Worm (Caenorhabditis elegans) whole organism, L1 larva: ENCODE results near the gene VM106R.1.
A peak's percentile ranks its signal among the peaks of the same experiment; 100 is the strongest.

ENCODE experiments used
- C04F5.9 ChIP-seq: sonication (generic microtip); optimal IDR thresholded peaks from 2 replicates; lab custom pipeline; 2016; ENCODE audit warnings: missing genetic modification characterization, missing compliant biosample characterization
- C16A3.4 ChIP-seq: fragments of 150-350 bp; optimal IDR thresholded peaks from 2 replicates; lab custom pipeline; 2014; ENCODE audit warnings: missing biosample characterization, missing genetic modification characterization
- F16B12.6 ChIP-seq: fragments of 150-350 bp; optimal IDR thresholded peaks from 2 replicates; lab custom pipeline; 2014; ENCODE audit warnings: missing biosample characterization, missing genetic modification characterization
- Y116A8C.19 ChIP-seq: sonication (generic microtip); optimal IDR thresholded peaks from 2 replicates; lab custom pipeline; 2016; ENCODE audit warnings: missing compliant biosample characterization, missing genetic modification characterization, borderline replicate concordance
- aha-1 ChIP-seq: fragments of 150-350 bp; optimal IDR thresholded peaks from 2 replicates; lab custom pipeline; 2014; ENCODE audit warnings: missing biosample characterization, missing genetic modification characterization
- aly-2 ChIP-seq: fragments of 150-350 bp; optimal IDR thresholded peaks from 2 replicates; lab custom pipeline; 2014; ENCODE audit warnings: missing biosample characterization, missing genetic modification characterization
- ceh-8 ChIP-seq: fragments of 200-800 bp; sonication (Bioruptor generic); optimal IDR thresholded peaks from 2 replicates; lab custom pipeline; 2018; ENCODE audit warnings: mild to moderate bottlenecking, missing genetic modification characterization, moderate library complexity, missing compliant biosample characterization
- ceh-88 ChIP-seq: fragments of 200-800 bp; sonication (Bioruptor generic); IDR thresholded peaks from 2 replicates; pipeline ENCODE4 v1.3.6; 2022; ENCODE audit warnings: missing genetic modification characterization, missing compliant biosample characterization
- ces-1 ChIP-seq: fragments of 150-350 bp; optimal IDR thresholded peaks from 2 replicates; lab custom pipeline; 2014; ENCODE audit warnings: missing biosample characterization, missing genetic modification reagents, missing genetic modification characterization
- dpl-1 ChIP-seq, 3 experiments: fragments of 150-350 bp in 2 of 3; sonication (generic microtip) in 1 of 3; optimal IDR thresholded peaks; 2 replicates each; lab custom pipeline; 2014 to 2017; ENCODE audit warnings: missing biosample characterization in 3 of 3, missing genetic modification characterization in 3 of 3, missing genetic modification reagents in 3 of 3
- dsc-1 ChIP-seq: sonication (generic microtip); optimal IDR thresholded peaks from 2 replicates; lab custom pipeline; 2016; ENCODE audit warnings: mild to moderate bottlenecking, missing genetic modification characterization, missing compliant biosample characterization
- egl-13 ChIP-seq: sonication (generic microtip); optimal IDR thresholded peaks from 2 replicates; lab custom pipeline; 2016; ENCODE audit warnings: missing genotype, missing genetic modification reagents, missing genetic modification characterization, missing compliant biosample characterization
- elt-2 ChIP-seq: sonication (generic microtip); optimal IDR thresholded peaks from 2 replicates; lab custom pipeline; 2016; ENCODE audit warnings: missing genetic modification characterization, mild to moderate bottlenecking, inconsistent platforms, missing compliant biosample characterization, missing genetic modification reagents
- elt-3 ChIP-seq, 6 experiments: fragments of 150-350 bp in 1 of 6; sonication (generic microtip); optimal IDR thresholded peaks; 2 replicates each; lab custom pipeline; 2017 to 2018; ENCODE audit warnings: missing biosample characterization in 6 of 6, missing genetic modification characterization in 6 of 6, inconsistent platforms in 1 of 6
- ets-5 ChIP-seq: fragments of 200-800 bp; sonication (Bioruptor generic); IDR thresholded peaks from 2 replicates; pipeline ENCODE4 v1.3.6; 2022; ENCODE audit warnings: missing genetic modification characterization, missing compliant biosample characterization
- fkh-10 ChIP-seq: sonication (generic microtip); optimal IDR thresholded peaks from 2 replicates; lab custom pipeline; 2017; ENCODE audit warnings: missing biosample characterization, missing genetic modification reagents, missing genetic modification characterization
- fkh-4 ChIP-seq: sonication (generic microtip); optimal IDR thresholded peaks from 2 replicates; lab custom pipeline; 2016; ENCODE audit warnings: missing compliant biosample characterization, missing genetic modification characterization, borderline replicate concordance
- fkh-8 ChIP-seq: sonication (generic microtip); optimal IDR thresholded peaks from 2 replicates; lab custom pipeline; 2016; ENCODE audit warnings: mild to moderate bottlenecking, missing genetic modification characterization, missing compliant biosample characterization
- fos-1 ChIP-seq: fragments of 150-350 bp; optimal IDR thresholded peaks from 2 replicates; lab custom pipeline; 2014; ENCODE audit warnings: missing biosample characterization, missing genetic modification characterization
- grh-1 ChIP-seq: fragments of 200-800 bp; sonication (Bioruptor generic); IDR thresholded peaks from 2 replicates; pipeline ENCODE4 v1.3.6; 2022; ENCODE audit warnings: missing genetic modification reagents, missing genetic modification characterization, missing compliant biosample characterization
- hpl-2 ChIP-seq: fragments of 150-350 bp; optimal IDR thresholded peaks from 2 replicates; lab custom pipeline; 2014; ENCODE audit warnings: missing biosample characterization, missing genetic modification reagents, missing genetic modification characterization
- irx-1 ChIP-seq: sonication (generic microtip); optimal IDR thresholded peaks from 2 replicates; lab custom pipeline; 2016; ENCODE audit warnings: missing genetic modification characterization, missing compliant biosample characterization
- jun-1 ChIP-seq: fragments of 150-350 bp; optimal IDR thresholded peaks from 2 replicates; lab custom pipeline; 2014; ENCODE audit warnings: missing biosample characterization, missing genetic modification reagents, missing genetic modification characterization
- lsy-2 ChIP-seq, 2 experiments: fragments of 150-350 bp; optimal IDR thresholded peaks; 2 replicates each; lab custom pipeline; 2014; ENCODE audit warnings: missing biosample characterization in 2 of 2, missing genetic modification characterization in 2 of 2
- mab-9 ChIP-seq: fragments of 200-800 bp; sonication (Bioruptor generic); IDR thresholded peaks from 2 replicates; pipeline ENCODE4 v1.3.6; 2022; ENCODE audit warnings: missing genetic modification reagents, missing genetic modification characterization, missing compliant biosample characterization
- mdl-1 ChIP-seq, 2 experiments: fragments of 150-350 bp; optimal IDR thresholded peaks; 2 replicates each; lab custom pipeline; 2014 to 2017; ENCODE audit warnings: missing biosample characterization in 2 of 2, missing genetic modification characterization in 2 of 2, inconsistent platforms in 1 of 2
- nhr-11 ChIP-seq: fragments of 150-350 bp; optimal IDR thresholded peaks from 2 replicates; lab custom pipeline; 2014; ENCODE audit warnings: missing biosample characterization, missing genetic modification characterization
- nhr-12 ChIP-seq: sonication (generic microtip); optimal IDR thresholded peaks from 2 replicates; lab custom pipeline; 2017; ENCODE audit warnings: missing biosample characterization, missing genetic modification characterization
- nhr-19 ChIP-seq: fragments of 200-800 bp; sonication (Bioruptor generic); conservative IDR thresholded peaks from 2 replicates; pipeline ENCODE4 v1.3.6; 2022; ENCODE audit warnings: missing genetic modification characterization, missing compliant biosample characterization
- nhr-237 ChIP-seq: fragments of 150-350 bp; optimal IDR thresholded peaks from 2 replicates; lab custom pipeline; 2014; ENCODE audit warnings: missing biosample characterization, missing genetic modification characterization
- nhr-71 ChIP-seq: sonication (generic microtip); optimal IDR thresholded peaks from 2 replicates; lab custom pipeline; 2016; ENCODE audit warnings: mild to moderate bottlenecking, missing genetic modification characterization, moderate library complexity, missing compliant biosample characterization
- pag-3 ChIP-seq: sonication (generic microtip); optimal IDR thresholded peaks from 2 replicates; lab custom pipeline; 2017; ENCODE audit warnings: missing genetic modification characterization, mild to moderate bottlenecking, missing compliant biosample characterization, antibody characterized with exemption, borderline replicate concordance; ENCODE audit not compliant: insufficient read depth
- pax-3 ChIP-seq: fragments of 200-800 bp; sonication (Bioruptor generic); optimal IDR thresholded peaks from 2 replicates; lab custom pipeline; 2018; ENCODE audit warnings: mild to moderate bottlenecking, missing genetic modification characterization, moderate library complexity, missing compliant biosample characterization
- pqm-1 ChIP-seq: sonication (generic microtip); optimal IDR thresholded peaks from 3 replicates; lab custom pipeline; 2017; ENCODE audit warnings: missing biosample characterization, missing genetic modification characterization
- snu-23 ChIP-seq: sonication (generic microtip); optimal IDR thresholded peaks from 2 replicates; lab custom pipeline; 2016; ENCODE audit warnings: missing genetic modification characterization, missing compliant biosample characterization
- sox-4 ChIP-seq: sonication (generic microtip); optimal IDR thresholded peaks from 2 replicates; lab custom pipeline; 2016; ENCODE audit warnings: missing genetic modification characterization, missing compliant biosample characterization
- sptf-1 ChIP-seq: fragments of 150-350 bp; optimal IDR thresholded peaks from 2 replicates; lab custom pipeline; 2014; ENCODE audit warnings: missing biosample characterization, missing genetic modification characterization
- sup-37 ChIP-seq: fragments of 200-800 bp; sonication (Bioruptor generic); optimal IDR thresholded peaks from 2 replicates; lab custom pipeline; 2018; ENCODE audit warnings: mild to moderate bottlenecking, missing genetic modification characterization, missing compliant biosample characterization
- tlp-1 ChIP-seq: fragments of 150-350 bp; optimal IDR thresholded peaks from 2 replicates; lab custom pipeline; 2014; ENCODE audit warnings: missing biosample characterization, missing genetic modification characterization
- unc-130 ChIP-seq: fragments of 150-350 bp; optimal IDR thresholded peaks from 2 replicates; lab custom pipeline; 2017; ENCODE audit warnings: missing biosample characterization, missing genetic modification characterization, inconsistent platforms
- unc-62 ChIP-seq: fragments of 150-350 bp; optimal IDR thresholded peaks from 2 replicates; lab custom pipeline; 2014; ENCODE audit warnings: missing biosample characterization, missing genetic modification reagents, missing genetic modification characterization
- xbp-1 ChIP-seq: sonication (generic microtip); optimal IDR thresholded peaks from 2 replicates; lab custom pipeline; 2016; ENCODE audit warnings: missing genetic modification characterization, missing compliant biosample characterization
- zag-1 ChIP-seq: fragments of 150-350 bp; optimal IDR thresholded peaks from 2 replicates; lab custom pipeline; 2014; ENCODE audit warnings: missing biosample characterization, missing genetic modification characterization
- ztf-4 ChIP-seq: fragments of 150-350 bp; optimal IDR thresholded peaks from 2 replicates; lab custom pipeline; 2014; ENCODE audit warnings: missing biosample characterization, missing genetic modification characterization

The VM106R.1 gene

DNA sequence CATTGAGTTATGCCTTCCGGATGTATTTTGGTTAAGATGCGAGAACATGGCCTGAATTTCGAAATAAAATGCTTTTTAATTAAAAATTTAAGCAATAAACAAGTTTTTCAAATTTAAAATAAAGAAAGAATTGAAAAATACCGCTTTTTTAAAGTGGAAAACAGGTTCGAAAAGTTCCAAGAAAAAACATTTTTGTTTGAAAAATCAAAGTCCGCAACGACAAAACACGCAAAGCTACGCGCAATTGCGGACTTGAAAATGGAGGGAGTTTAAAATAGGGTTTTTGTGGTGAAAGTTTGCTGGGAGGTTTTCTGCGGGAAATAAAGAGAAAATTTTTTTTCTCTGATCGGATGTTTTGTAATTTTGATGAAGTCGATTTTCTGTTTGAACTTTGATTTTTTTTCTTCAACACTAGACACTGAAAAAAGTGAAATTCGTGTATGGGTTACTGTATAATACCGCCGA is 30.5 kb downstream of the VM106R.1 start, which contains the start of gene npp-19 (continued):
- TF ChIP-seq C04F5.9 (peak; percentile 67), lsy-2 (tag; optimal IDR thresholded peaks at IDR 0.05; lab: Kevin White, UChicago) (peak; percentile 83 to 88), ceh-8 (GFP tag; lab: Kevin White, UChicago) (peak; percentile 20), hpl-2 (GFP tag; lab: Kevin White, UChicago) (peak; percentile 33), aha-1 (tag; lab: Kevin White, UChicago) (no peak), nhr-19 (GFP tag; lab: Robert Waterston, UW) (peak; percentile 70), ets-5 (GFP tag; lab: Robert Waterston, UW) (no peak), ces-1 (no peak), egl-13 (tag; lab: Kevin White, UChicago) (peak; percentile 25), ceh-88 (no peak), unc-62 (GFP tag; lab: Kevin White, UChicago) (no peak), F16B12.6 (tag; lab: Kevin White, UChicago) (peak; percentile 99), elt-2 (tag; lab: Kevin White, UChicago) (peak; percentile 16), pag-3 (no peak), pqm-1 (no peak), mdl-1 (tag; optimal IDR thresholded peaks at IDR 0.05; lab: Kevin White, UChicago) (peak in 1 of 2 experiments; percentile 58), nhr-11 (tag; lab: Kevin White, UChicago) (peak; percentile 35)

DNA sequence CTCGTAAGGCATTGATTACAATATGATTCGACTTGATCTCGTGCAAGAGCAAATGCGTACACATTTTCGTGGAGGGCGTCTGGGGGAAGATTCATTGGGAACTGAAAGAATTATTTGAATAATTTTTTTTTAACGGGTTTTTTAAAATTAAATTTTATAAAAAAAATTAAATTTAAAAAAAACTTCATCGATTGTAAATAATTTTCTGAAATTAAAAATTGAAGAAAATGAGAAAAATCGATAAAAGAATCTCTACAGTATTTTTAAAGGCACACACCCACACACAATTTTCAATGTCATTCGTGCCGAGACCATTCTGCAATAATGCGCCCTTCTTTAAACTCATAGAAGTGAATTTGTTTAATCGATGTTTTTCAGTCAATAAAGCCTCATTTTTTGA is 32.8 kb downstream of the VM106R.1 start, which contains the start of gene set-14:
set-14 (minus strand) TSS at position 101 of the 400 bp plus-strand sequence.
- TF ChIP-seq elt-3 (tag; optimal IDR thresholded peaks at IDR 0.05; lab: Kevin White, UChicago) (no peak), nhr-12 (no peak), nhr-11 (tag; lab: Kevin White, UChicago) (no peak), irx-1 (no peak)

DNA sequence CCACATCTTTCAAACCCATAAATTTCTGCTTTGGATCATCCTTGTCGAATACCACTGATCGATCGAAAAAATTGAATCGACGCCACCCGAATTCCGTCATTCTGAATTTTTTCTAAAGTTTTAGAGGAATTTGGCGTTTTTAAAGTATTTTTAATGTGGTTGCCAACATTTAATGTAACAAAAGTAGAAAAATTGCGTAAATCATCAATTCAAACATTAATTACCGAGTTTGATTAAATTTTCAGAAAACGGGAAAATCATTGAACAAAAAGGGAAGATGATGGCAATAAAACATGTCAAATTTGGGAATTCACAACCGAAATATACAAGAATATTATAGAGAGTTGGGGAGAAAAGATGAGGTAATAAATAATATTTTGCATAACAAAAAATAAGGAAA is 35.6 kb downstream of the VM106R.1 start, which contains the start of gene vps-11:
vps-11 (minus strand) TSS at position 101 of the 400 bp plus-strand sequence.
- TF ChIP-seq fkh-10 (GFP tag; lab: Kevin White, UChicago) (no peak), nhr-237 (no peak), aha-1 (tag; lab: Kevin White, UChicago) (no peak), ceh-88 (no peak), Y116A8C.19 (tag; lab: Kevin White, UChicago) (no peak), jun-1 (tag; lab: Kevin White, UChicago) (no peak), xbp-1 (tag; lab: Kevin White, UChicago) (no peak), sox-4 (tag; lab: Kevin White, UChicago) (no peak), tlp-1 (tag; lab: Kevin White, UChicago) (no peak), egl-13 (tag; lab: Kevin White, UChicago) (no peak), ces-1 (no peak), nhr-11 (tag; lab: Kevin White, UChicago) (no peak), pag-3 (no peak)

DNA sequence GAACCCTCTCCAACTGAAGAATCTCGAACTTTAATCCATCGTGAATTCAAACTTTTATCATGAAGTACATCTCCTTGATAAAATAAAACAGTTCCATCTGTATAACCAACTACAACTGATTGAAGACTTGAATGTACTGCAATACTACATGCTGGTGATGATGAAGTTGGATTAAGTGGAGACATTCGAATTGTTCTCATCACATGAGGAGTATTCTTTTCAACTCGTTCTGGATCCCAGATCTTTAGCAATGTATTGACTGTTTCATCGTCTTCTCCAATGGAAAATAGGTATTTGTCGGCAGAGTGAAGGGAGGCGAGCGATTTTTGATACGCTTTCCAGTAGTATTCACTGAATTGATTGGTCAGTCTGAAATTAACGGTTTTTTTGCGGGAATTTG is 36.4 kb downstream of the VM106R.1 start:
- TF ChIP-seq fkh-4 = no peak
- no peak for TF ChIP-seq snu-23 (GFP tag; lab: Kevin White, UChicago)
- TF ChIP-seq nhr-71 (tag; lab: Kevin White, UChicago) = no peak
- TF ChIP-seq fos-1 = no peak
- TF ChIP-seq egl-13 (tag; lab: Kevin White, UChicago) = no peak
- TF ChIP-seq grh-1 (GFP tag; lab: Robert Waterston, UW) = no peak
- no peak for TF ChIP-seq unc-130
- TF ChIP-seq C16A3.4 = no peak
- TF ChIP-seq pqm-1 = no peak
- TF ChIP-seq dsc-1 (tag; lab: Kevin White, UChicago) = no peak
- TF ChIP-seq irx-1 = no peak

DNA sequence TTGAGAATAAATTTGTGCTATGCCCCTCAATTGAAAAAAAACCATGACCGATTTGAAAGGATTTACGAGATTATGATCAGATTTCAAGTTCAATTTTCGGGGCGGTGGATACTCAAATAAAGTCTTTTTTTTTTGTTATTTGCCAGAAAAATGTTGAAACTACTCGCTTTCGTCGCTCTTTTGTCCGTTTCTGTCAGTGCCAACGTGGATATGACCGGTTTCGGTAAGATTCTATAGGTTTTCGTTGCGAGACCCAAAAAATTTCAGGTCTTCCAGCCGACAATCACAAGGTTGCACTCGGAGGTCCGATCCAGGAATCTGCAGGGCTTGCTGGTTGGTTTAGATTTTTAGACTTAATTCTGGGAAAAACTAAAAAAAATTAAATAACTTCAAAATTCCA is 41.7 kb downstream of the VM106R.1 start, which contains the start of gene tag-209:
tag-209 (plus strand) TSS at position 73 of the 400 bp plus-strand sequence.
- TF ChIP-seq zag-1 (tag; lab: Kevin White, UChicago) (no peak), ztf-4 (tag; lab: Kevin White, UChicago) (no peak), mab-9 (GFP tag; lab: Robert Waterston, UW) (no peak), dpl-1 (GFP tag; optimal IDR thresholded peaks at IDR 0.05; lab: Kevin White, UChicago) (no peak), sptf-1 (tag; lab: Kevin White, UChicago) (no peak), fkh-8 (tag; lab: Kevin White, UChicago) (no peak), sup-37 (GFP tag; lab: Kevin White, UChicago) (no peak), pax-3 (tag; lab: Kevin White, UChicago) (no peak), ces-1 (no peak), aly-2 (no peak), lsy-2 (tag; optimal IDR thresholded peaks at IDR 0.05; lab: Kevin White, UChicago) (no peak)
- TF ChIP-seq, all 84 proteins: peak for 0
